Fruit fly (Drosophila melanogaster): ENCODE results near the gene CG4829.

Gene CG4829

dm6 chrX:16854746-16855145 lies 43.2 kb downstream of the CG4829 start (continued):
- TF ChIP-seq Awh (GFP tag; IDR thresholded peaks at IDR 0.05) (peak; percentile 15; the same call in 1 of the 2 replicates), Xrp1 (GFP tag; IDR thresholded peaks at IDR 0.05) (peak; percentile 43; the same call in 1 of the 2 replicates), stc (GFP tag; IDR thresholded peaks at IDR 0.05) (peak; percentile 52), fd3F (GFP tag; optimal IDR thresholded peaks at IDR 0.05) (peak; percentile 26), cg (GFP tag; optimal IDR thresholded peaks at IDR 0.05) (no peak), CG5245 (GFP tag; optimal IDR thresholded peaks at IDR 0.05) (peak; percentile 10), CG9797 (GFP tag; optimal IDR thresholded peaks at IDR 0.05) (no peak), run (tag; optimal IDR thresholded peaks at IDR 0.05) (peak; percentile 29), HmgD (GFP tag; optimal IDR thresholded peaks at IDR 0.05) (no peak), CG7987 (GFP tag; optimal IDR thresholded peaks at IDR 0.05) (no peak), CG11398 (GFP tag; optimal IDR thresholded peaks at IDR 0.05) (no peak), CTCF (GFP tag; optimal IDR thresholded peaks at IDR 0.05) (peak; percentile 35), phol (tag; optimal IDR thresholded peaks at IDR 0.05) (peak; percentile 75), CG11504 (tag; optimal IDR thresholded peaks at IDR 0.05) (peak; percentile 83), CG2120 (GFP tag; optimal IDR thresholded peaks at IDR 0.05) (peak; percentile 30), repo (GFP tag; optimal IDR thresholded peaks at IDR 0.05) (no peak), CG17359 (tag; optimal IDR thresholded peaks at IDR 0.05) (peak; percentile 65), tap (tag; optimal IDR thresholded peaks at IDR 0.05) (peak; percentile 21), abd-A (tag; optimal IDR thresholded peaks at IDR 0.05) (no peak), CG4424 (GFP tag; optimal IDR thresholded peaks at IDR 0.05) (peak; percentile 48), ap (GFP tag; IDR thresholded peaks at IDR 0.05) (peak; percentile 15; the same call in 1 of the 2 replicates), CG4328 (GFP tag; optimal IDR thresholded peaks at IDR 0.05) (peak; percentile 12), CG7745 (tag; optimal IDR thresholded peaks at IDR 0.05) (no peak), org-1 (GFP tag; optimal IDR thresholded peaks at IDR 0.05) (peak; percentile 52), CG31441 (GFP tag; IDR thresholded peaks at IDR 0.05) (peak; percentile 77), CG9817 (tag; optimal IDR thresholded peaks at IDR 0.05) (peak; percentile 24), odd (GFP tag; optimal IDR thresholded peaks at IDR 0.05) (peak; percentile 36), Drgx (GFP tag; IDR thresholded peaks at IDR 0.05) (0 out of 2 replicates have a peak, but pooled peaks have one; percentile 31), nerfin-1 (tag; optimal IDR thresholded peaks at IDR 0.05) (peak; percentile 47), emc (GFP tag; optimal IDR thresholded peaks at IDR 0.05) (no peak), Oli (tag; optimal IDR thresholded peaks at IDR 0.05) (peak; percentile 75), tup (GFP tag; optimal IDR thresholded peaks at IDR 0.05) (no peak), YL-1 (GFP tag; optimal IDR thresholded peaks at IDR 0.05) (no peak), CG18619 (GFP tag; optimal IDR thresholded peaks at IDR 0.05) (peak; percentile 1), ttk (GFP tag; IDR thresholded peaks at IDR 0.05) (peak; percentile 47; the same call in 1 of the 2 replicates), CG2712 (tag; optimal IDR thresholded peaks at IDR 0.05) (peak; percentile 54), Bteb2 (GFP tag; optimal IDR thresholded peaks at IDR 0.05) (peak; percentile 7), fu2 (GFP tag; optimal IDR thresholded peaks at IDR 0.05) (no peak), ab (GFP tag; optimal IDR thresholded peaks at IDR 0.05) (no peak), CG4730 (GFP tag; IDR thresholded peaks at IDR 0.05) (no peak), Vsx1 (GFP tag; optimal IDR thresholded peaks at IDR 0.05) (peak; percentile 31), HLH3B (GFP tag; IDR thresholded peaks at IDR 0.05) (peak; percentile 61), CG6254 (GFP tag; optimal IDR thresholded peaks at IDR 0.05) (peak; percentile 3), ssp (GFP tag; IDR thresholded peaks at IDR 0.05) (0 out of 2 replicates have a peak, but pooled peaks have one; percentile 19), Fer3 (tag; optimal IDR thresholded peaks at IDR 0.05) (peak; percentile 13), sob (GFP tag; IDR thresholded peaks at IDR 0.05) (0 out of 2 replicates have a peak, but pooled peaks have one; percentile 33), ATbp (GFP tag; optimal IDR thresholded peaks at IDR 0.05) (peak; percentile 60), bab2 (GFP tag; optimal IDR thresholded peaks at IDR 0.05) (peak; percentile 2), Nf-YB (GFP tag; optimal IDR thresholded peaks at IDR 0.05) (peak; percentile 34), CG17385 (GFP tag; optimal IDR thresholded peaks at IDR 0.05) (peak; percentile 50), lilli (GFP tag; optimal IDR thresholded peaks at IDR 0.05) (peak; percentile 27)

All from whole organism, embryonic.